Fruit fly (Drosophila melanogaster) whole organism: Measurements from ENCODE around the gene BI-1.

Experiments used
- CG8478 ChIP-seq: fragments of >200 bp; optimal IDR thresholded peaks from 2 replicates; lab custom pipeline; 2018; ENCODE audit warnings: inconsistent platforms
- Dll ChIP-seq: fragments of >200 bp; optimal IDR thresholded peaks from 2 replicates; lab custom pipeline; 2017
- EcR ChIP-seq, 2 experiments: fragments of >200 bp; optimal IDR thresholded peaks; 2 replicates each; lab custom pipeline; 2017; ENCODE audit warnings: missing biosample characterization in 2 of 2, missing genetic modification characterization in 2 of 2, missing genetic modification reagents in 2 of 2
- pan ChIP-seq: fragments of >200 bp; optimal IDR thresholded peaks from 2 replicates; lab custom pipeline; 2017
- psq ChIP-seq: fragments of >200 bp; optimal IDR thresholded peaks from 2 replicates; lab custom pipeline; 2017
- usp ChIP-seq: fragments of >200 bp; optimal IDR thresholded peaks from 2 replicates; lab custom pipeline; 2017; ENCODE audit warnings: missing biosample characterization, missing genetic modification characterization, mixed read lengths

Gene BI-1

DNA sequence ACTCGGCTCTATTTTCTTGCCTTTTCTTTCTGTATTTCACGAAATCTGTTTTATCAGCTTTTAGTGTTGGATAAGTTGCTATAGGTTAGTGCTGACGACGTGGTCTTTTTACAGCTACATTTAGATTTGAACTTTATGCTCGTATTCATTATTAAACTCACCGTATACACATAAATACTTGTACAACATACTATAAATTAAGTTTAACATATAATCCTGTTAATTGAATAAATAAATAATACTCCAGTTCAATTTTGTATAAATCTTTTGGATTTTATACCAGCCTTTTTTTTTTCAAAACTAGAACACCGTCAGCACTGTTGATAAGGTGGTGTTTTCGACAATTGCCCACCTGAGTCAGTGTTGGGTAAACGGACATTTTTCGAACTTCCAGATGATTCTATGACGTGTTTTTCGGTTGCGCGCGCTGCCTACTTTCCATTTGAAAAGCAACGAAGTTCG is at the start of gene BI-1:
Gene BI-1 (minus strand): TSS at position 51 of the 462 bp plus-strand sequence.
- TF ChIP-seq EcR (GFP tag; optimal IDR thresholded peaks at IDR 0.05; lab: Kevin White, UChicago) = no peak
- TF ChIP-seq Dll (lab: Kevin White, UChicago) = no peak
- no peak for TF ChIP-seq CG8478 (lab: Kevin White, UChicago)
- TF ChIP-seq psq (lab: Kevin White, UChicago) = no peak
- TF ChIP-seq usp (GFP tag; lab: Kevin White, UChicago) = no peak
- no peak for TF ChIP-seq pan (lab: Kevin White, UChicago)

- no peak for TF ChIP-seq CG8478 (lab: Kevin White, UChicago)
- TF ChIP-seq psq (lab: Kevin White, UChicago) = no peak
- TF ChIP-seq pan (lab: Kevin White, UChicago) = no peak
- no peak for TF ChIP-seq usp (GFP tag; lab: Kevin White, UChicago)
Measured at dm6 chr3L:8358138-8358537, 49.4 kb upstream of the BI-1 start.

DNA sequence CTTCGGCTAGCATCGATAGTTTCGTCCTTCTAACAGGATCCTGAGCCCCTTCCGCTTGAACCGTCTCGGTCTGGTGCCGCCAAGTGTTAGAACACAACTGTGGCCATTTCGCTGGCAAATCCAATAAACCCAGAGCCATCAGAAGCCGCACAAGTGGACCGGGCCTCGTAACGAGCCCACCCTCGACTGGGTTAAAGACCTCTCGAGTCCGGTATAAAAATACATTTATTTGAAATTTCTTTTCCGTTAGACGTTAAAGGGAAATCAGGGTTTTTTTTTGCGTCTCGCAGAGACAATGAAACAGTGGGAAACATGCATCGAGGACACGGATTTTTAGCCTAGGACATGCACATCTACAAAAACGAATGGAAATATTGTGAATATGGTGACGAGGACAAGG is 47.5 kb upstream of the BI-1 start, which contains the start of gene Culd:
Gene Culd (minus strand): TSS at position 101 of the 400 bp plus-strand sequence.
- TF ChIP-seq pan (lab: Kevin White, UChicago) = no peak
- no peak for TF ChIP-seq Dll (lab: Kevin White, UChicago)
- TF ChIP-seq usp (GFP tag; lab: Kevin White, UChicago) = no peak
- TF ChIP-seq EcR (GFP tag; optimal IDR thresholded peaks at IDR 0.05; lab: Kevin White, UChicago) = no peak
- TF ChIP-seq psq (lab: Kevin White, UChicago) = no peak
- no peak for TF ChIP-seq CG8478 (lab: Kevin White, UChicago)

- no peak for TF ChIP-seq usp (GFP tag; lab: Kevin White, UChicago)
- no peak for TF ChIP-seq Dll (lab: Kevin White, UChicago)
- TF ChIP-seq EcR (GFP tag; optimal IDR thresholded peaks at IDR 0.05; lab: Kevin White, UChicago) = no peak
- TF ChIP-seq CG8478 (lab: Kevin White, UChicago) = no peak
- no peak for TF ChIP-seq psq (lab: Kevin White, UChicago)
- TF ChIP-seq pan (lab: Kevin White, UChicago) = no peak
Measured at dm6 chr3L:8347346-8347745, 38.6 kb upstream of the BI-1 start.

- TF ChIP-seq CG8478 (lab: Kevin White, UChicago) (no peak), usp (GFP tag; lab: Kevin White, UChicago) (no peak), EcR (GFP tag; optimal IDR thresholded peaks at IDR 0.05; lab: Kevin White, UChicago) (no peak), Dll (lab: Kevin White, UChicago) (no peak), psq (lab: Kevin White, UChicago) (no peak), pan (lab: Kevin White, UChicago) (no peak)
Measured at dm6 chr3L:8346100-8346980, 37.6 kb upstream of the BI-1 start, which contains the start of the genes CG7182 and GAPcenA. CG7182 (minus strand) TSS chr3L:8346382. GAPcenA (plus strand) TSS chr3L:8346561.

DNA sequence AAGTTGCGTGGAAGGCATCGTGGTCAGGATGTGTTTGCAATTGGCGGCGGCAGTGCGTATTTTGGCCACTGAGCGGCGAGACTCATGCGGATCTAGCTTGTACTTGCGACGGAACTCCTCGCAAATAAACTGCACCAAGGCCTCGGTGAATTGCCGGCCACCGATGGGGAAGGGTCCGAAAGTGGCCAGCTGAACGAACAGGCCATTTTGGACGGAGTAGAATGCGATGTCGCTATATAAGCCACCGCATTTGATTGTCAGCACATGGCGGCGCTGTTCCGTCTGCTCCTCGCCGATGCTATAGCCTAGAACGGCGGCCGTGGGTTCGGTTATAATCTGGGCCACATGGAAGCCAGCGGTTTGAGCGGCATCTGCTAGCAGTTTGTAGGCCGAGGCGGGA is 36.4 kb upstream of the BI-1 start:
- no peak for TF ChIP-seq Dll (lab: Kevin White, UChicago)
- TF ChIP-seq CG8478 (lab: Kevin White, UChicago) = no peak
- no peak for TF ChIP-seq psq (lab: Kevin White, UChicago)

dm6 chr3L:8340264-8341095 is 31.7 kb upstream of the BI-1 start, which contains the start of the genes Prim1 and CG7083:
Prim1 (plus strand) TSS chr3L:8340314.
CG7083 (plus strand) TSS chr3L:8340785.
- TF ChIP-seq CG8478 (lab: Kevin White, UChicago) = no peak
- TF ChIP-seq psq (lab: Kevin White, UChicago) = no peak

- TF ChIP-seq EcR (GFP tag; optimal IDR thresholded peaks at IDR 0.05; lab: Kevin White, UChicago) (no peak), usp (GFP tag; lab: Kevin White, UChicago) (no peak), Dll (lab: Kevin White, UChicago) (no peak), CG8478 (lab: Kevin White, UChicago) (no peak), psq (lab: Kevin White, UChicago) (no peak)
Measured at dm6 chr3L:8338921-8339320, 30.2 kb upstream of the BI-1 start, which contains the start of gene Pex2. Pex2 (plus strand) TSS chr3L:8339051.

DNA sequence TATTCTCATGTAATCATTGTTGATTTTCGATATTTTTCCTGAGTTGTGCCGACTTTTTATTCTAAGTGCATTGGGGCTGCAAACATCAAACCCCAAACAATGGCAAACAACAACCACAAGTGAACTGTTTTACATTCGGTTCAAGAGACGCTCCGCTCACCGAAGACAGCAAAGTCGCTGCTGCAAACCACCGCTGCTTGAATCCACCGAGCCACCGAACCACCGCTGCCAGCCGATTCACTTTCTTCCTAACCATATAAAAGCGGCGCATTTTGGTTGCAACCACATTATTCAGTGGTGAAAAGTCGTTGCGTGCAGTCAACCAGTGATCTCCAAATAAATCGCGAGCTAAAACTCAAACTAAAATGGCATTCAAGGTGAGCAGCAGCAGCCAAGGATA is 27.6 kb upstream of the BI-1 start, which contains the start of gene Cpr66Cb:
Gene Cpr66Cb (plus strand): TSS at position 301 of the 400 bp plus-strand sequence.
- TF ChIP-seq psq (lab: Kevin White, UChicago) (no peak), pan (lab: Kevin White, UChicago) (no peak), CG8478 (lab: Kevin White, UChicago) (no peak)

dm6 chr3L:8334338-8334737 is 25.6 kb upstream of the BI-1 start:
- TF ChIP-seq psq (lab: Kevin White, UChicago) (no peak), CG8478 (lab: Kevin White, UChicago) (no peak), pan (lab: Kevin White, UChicago) (no peak), usp (GFP tag; lab: Kevin White, UChicago) (no peak), EcR (GFP tag; optimal IDR thresholded peaks at IDR 0.05; lab: Kevin White, UChicago) (no peak), Dll (lab: Kevin White, UChicago) (no peak)

DNA sequence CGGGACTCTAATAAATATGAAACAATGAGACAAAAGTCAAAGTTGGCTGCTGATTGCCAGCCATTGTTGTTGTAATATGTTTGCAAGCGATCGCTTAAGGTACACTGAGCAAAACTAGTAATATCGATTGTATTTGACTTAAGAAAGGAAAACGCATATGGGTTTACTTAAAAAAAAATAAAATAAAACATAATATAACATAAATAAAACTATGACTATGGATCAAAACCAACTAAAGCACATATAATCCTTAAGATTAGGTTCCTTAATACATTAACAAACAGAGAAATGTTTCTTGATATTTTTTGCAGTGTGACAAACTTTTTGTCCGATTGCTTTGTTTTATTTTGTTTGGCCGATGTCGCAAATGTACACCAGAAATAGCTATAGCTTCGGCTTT is 24.8 kb upstream of the BI-1 start:
- TF ChIP-seq Dll (lab: Kevin White, UChicago) (no peak), psq (lab: Kevin White, UChicago) (no peak), EcR (GFP tag; optimal IDR thresholded peaks at IDR 0.05; lab: Kevin White, UChicago) (no peak)
